Worm (Caenorhabditis elegans) whole organism, L4 larva: Measurements from ENCODE around the gene VC5.2.

Source experiments
- R02D3.7 ChIP-seq: fragments of 150-350 bp; sonication (generic microtip); optimal IDR thresholded peaks from 3 replicates; lab custom pipeline; 2014; ENCODE audit warnings: missing biosample characterization, missing genetic modification characterization
- ceh-20 ChIP-seq: fragments of 200-800 bp; sonication (Bioruptor generic); IDR thresholded peaks from 2 replicates; pipeline ENCODE4 v1.3.6; 2022; ENCODE audit warnings: missing genetic modification reagents, missing genetic modification characterization, missing compliant biosample characterization
- mdl-1 ChIP-seq, 2 experiments: fragments of 150-350 bp in 1 of 2; sonication (generic microtip) in 1 of 2; optimal IDR thresholded peaks; 2 replicates each; lab custom pipeline; 2014 to 2017; ENCODE audit warnings: missing biosample characterization in 2 of 2, missing genetic modification characterization in 2 of 2
- pha-4 ChIP-seq, 2 experiments: fragments of 150-350 bp in 1 of 2; fragments of 200-800 bp in 1 of 2; sonication (Bioruptor generic) in 1 of 2; IDR thresholded peaks in 1 of 2; optimal IDR thresholded peaks in 1 of 2; 2 replicates each; pipeline versions ENCODE4 v1.3.6 to Lab custom; 2014 to 2022; ENCODE audit warnings: missing genetic modification characterization in 2 of 2, missing genetic modification reagents in 2 of 2, missing biosample characterization in 1 of 2, missing compliant biosample characterization in 1 of 2
- skn-1 ChIP-seq: fragments of 150-350 bp; optimal IDR thresholded peaks from 2 replicates; lab custom pipeline; 2014; ENCODE audit warnings: missing biosample characterization, missing genetic modification characterization

DNA sequence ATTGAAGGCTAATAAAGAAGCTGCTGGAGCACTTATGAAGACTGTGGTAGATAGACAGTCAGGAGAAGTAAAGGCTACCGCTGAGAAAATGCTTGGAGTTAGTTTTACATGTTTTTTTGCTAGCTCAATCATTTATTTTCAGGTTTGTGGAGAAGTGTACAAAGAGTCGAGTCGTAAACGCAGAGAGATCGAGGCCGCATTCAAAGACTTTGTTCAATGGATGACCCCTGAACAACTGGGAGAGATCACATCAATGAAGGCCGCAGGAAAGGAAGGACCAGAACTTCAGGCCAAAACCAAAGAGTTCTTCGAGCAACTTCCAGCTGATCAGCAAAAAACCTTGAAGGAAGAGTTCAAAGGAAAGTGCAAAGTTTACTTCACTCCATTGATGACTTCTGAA, 7.0 kb upstream of the VC5.2 start:
- TF ChIP-seq skn-1 (tag; lab: Kevin White, UChicago) = no peak
- TF ChIP-seq R02D3.7 (tag; lab: Kevin White, UChicago) = no peak
- TF ChIP-seq pha-4 (GFP tag; IDR thresholded peaks at IDR 0.05; lab: Robert Waterston, UW) = no peak
- no peak for TF ChIP-seq pha-4 (tag; optimal IDR thresholded peaks at IDR 0.05; lab: Kevin White, UChicago)
- no peak for TF ChIP-seq ceh-20 (GFP tag; lab: Robert Waterston, UW)
- TF ChIP-seq mdl-1 (tag; optimal IDR thresholded peaks at IDR 0.05; lab: Kevin White, UChicago) = no peak
